Worm (Caenorhabditis elegans) whole organism, L4/young adult: ENCODE data around the gene nhr-263.

Experiments used
- W03F9.2 ChIP-seq: fragments of 150-350 bp; optimal IDR thresholded peaks from 2 replicates; lab custom pipeline; 2014; ENCODE audit warnings: missing biosample characterization, missing genetic modification characterization
- dao-5 ChIP-seq: sonication (generic microtip); optimal IDR thresholded peaks from 2 replicates; lab custom pipeline; 2016; ENCODE audit warnings: missing genotype, missing genetic modification characterization, moderate library complexity, missing compliant biosample characterization
- him-1 ChIP-seq: sonication (generic microtip); optimal IDR thresholded peaks from 2 replicates; lab custom pipeline; 2016; ENCODE audit warnings: missing genotype, missing genetic modification reagents, missing genetic modification characterization, missing compliant biosample characterization

Gene nhr-263

ce11 chrV:7341942-7342341, at the start of gene nhr-263, which contains the start of gene nhr-148:
Gene nhr-263 (minus strand): TSS chrV:7342042.
Gene nhr-148 (plus strand): TSS chrV:7342156.
- TF ChIP-seq W03F9.2 (no peak), dao-5 (tag; lab: Kevin White, UChicago) (no peak), him-1 (tag; lab: Kevin White, UChicago) (no peak)

- TF ChIP-seq W03F9.2 (no peak), dao-5 (tag; lab: Kevin White, UChicago) (no peak), him-1 (tag; lab: Kevin White, UChicago) (no peak)
Measured at ce11 chrV:7389771-7390170, 47.9 kb upstream of the nhr-263 start, which contains the start of gene C02H6.1. Gene C02H6.1 (minus strand): TSS chrV:7389871.

ce11 chrV:7387755-7388154, 45.9 kb upstream of the nhr-263 start, which contains the start of gene C02H6.3:
Gene C02H6.3 (minus strand): TSS chrV:7387855.
- TF ChIP-seq W03F9.2 = no peak
- TF ChIP-seq dao-5 (tag; lab: Kevin White, UChicago) = no peak
- TF ChIP-seq him-1 (tag; lab: Kevin White, UChicago) = no peak

- TF ChIP-seq W03F9.2 (no peak), dao-5 (tag; lab: Kevin White, UChicago) (no peak), him-1 (tag; lab: Kevin White, UChicago) (no peak)
Measured at ce11 chrV:7386052-7386573, 44.3 kb upstream of the nhr-263 start, which contains the start of gene srp-6. Gene srp-6 (minus strand): TSS chrV:7386102.

- no peak for TF ChIP-seq W03F9.2
Measured at ce11 chrV:7381008-7381407, 39.2 kb upstream of the nhr-263 start, which contains the start of gene C03G6.17. Gene C03G6.17 (minus strand): TSS chrV:7381108.

- TF ChIP-seq him-1 (tag; lab: Kevin White, UChicago) (no peak), dao-5 (tag; lab: Kevin White, UChicago) (no peak), W03F9.2 (no peak)
Measured at ce11 chrV:7379384-7379783, 37.5 kb upstream of the nhr-263 start, which contains the start of gene srsx-24. Gene srsx-24 (minus strand): TSS chrV:7379484.

- no peak for TF ChIP-seq dao-5 (tag; lab: Kevin White, UChicago)
Measured at ce11 chrV:7374090-7374489, 32.2 kb upstream of the nhr-263 start, which contains the start of gene srx-56. Gene srx-56 (plus strand): TSS chrV:7374390.

ce11 chrV:7369578-7369977, 27.7 kb upstream of the nhr-263 start, which contains the start of gene srj-14:
Gene srj-14 (plus strand): TSS chrV:7369708.
- TF ChIP-seq W03F9.2 (no peak), dao-5 (tag; lab: Kevin White, UChicago) (no peak)

- TF ChIP-seq dao-5 (tag; lab: Kevin White, UChicago) = no peak
- TF ChIP-seq him-1 (tag; lab: Kevin White, UChicago) = no peak
- no peak for TF ChIP-seq W03F9.2
Measured at ce11 chrV:7364951-7365350, 23.1 kb upstream of the nhr-263 start, which contains the start of gene exc-13. Gene exc-13 (plus strand): TSS chrV:7365251.

ce11 chrV:7364059-7364458, 22.2 kb upstream of the nhr-263 start, which contains the start of gene cyp-35A2:
Gene cyp-35A2 (minus strand): TSS chrV:7364182.
- TF ChIP-seq him-1 (tag; lab: Kevin White, UChicago) (no peak), dao-5 (tag; lab: Kevin White, UChicago) (no peak), W03F9.2 (no peak)

ce11 chrV:7361673-7362072, 19.8 kb upstream of the nhr-263 start, which contains the start of gene cyp-35A1:
Gene cyp-35A1 (minus strand): TSS chrV:7361773.
- TF ChIP-seq W03F9.2 (no peak), him-1 (tag; lab: Kevin White, UChicago) (no peak), dao-5 (tag; lab: Kevin White, UChicago) (no peak)

- TF ChIP-seq W03F9.2 = no peak
- TF ChIP-seq him-1 (tag; lab: Kevin White, UChicago) = no peak
- no peak for TF ChIP-seq dao-5 (tag; lab: Kevin White, UChicago)
Measured at ce11 chrV:7357132-7357531, 15.3 kb upstream of the nhr-263 start, which contains the start of gene C03G6.6. Gene C03G6.6 (plus strand): TSS chrV:7357432.

- TF ChIP-seq W03F9.2 = no peak
- no peak for TF ChIP-seq him-1 (tag; lab: Kevin White, UChicago)
- TF ChIP-seq dao-5 (tag; lab: Kevin White, UChicago) = no peak
Measured at ce11 chrV:7356684-7357083, 14.8 kb upstream of the nhr-263 start, which contains the start of gene C03G6.21. Gene C03G6.21 (minus strand): TSS chrV:7356784.

ce11 chrV:7355464-7355863, 13.6 kb upstream of the nhr-263 start, which contains the start of gene tag-293:
Gene tag-293 (minus strand): TSS chrV:7355564.
- TF ChIP-seq W03F9.2 = no peak
- TF ChIP-seq him-1 (tag; lab: Kevin White, UChicago) = no peak
- TF ChIP-seq dao-5 (tag; lab: Kevin White, UChicago) = no peak

- TF ChIP-seq W03F9.2 (no peak), dao-5 (tag; lab: Kevin White, UChicago) (no peak), him-1 (tag; lab: Kevin White, UChicago) (no peak)
Measured at ce11 chrV:7353602-7354001, 11.8 kb upstream of the nhr-263 start.
